Worm (Caenorhabditis elegans) whole organism, midembryonic: ENCODE measurements around the gene nhr-111.

Experiments
- T22C8.4 ChIP-seq: fragments of 200-800 bp; sonication (Bioruptor generic); IDR thresholded peaks from 2 replicates; pipeline ENCODE4 v1.3.6; 2022; ENCODE audit warnings: missing genetic modification characterization, missing compliant biosample characterization
- cog-1 ChIP-seq: sonication (generic microtip); optimal IDR thresholded peaks from 2 replicates; lab custom pipeline; 2016; ENCODE audit warnings: missing genetic modification characterization, missing compliant biosample characterization
- flt-1 ChIP-seq: fragments of 200-800 bp; sonication (Bioruptor generic); IDR thresholded peaks from 2 replicates; pipeline ENCODE4 v1.3.6; 2022; ENCODE audit warnings: missing genetic modification characterization, missing compliant biosample characterization
- klf-2 ChIP-seq: fragments of 200-800 bp; sonication (Bioruptor generic); conservative IDR thresholded peaks from 2 replicates; pipeline ENCODE4 v1.3.6; 2022; ENCODE audit warnings: missing genetic modification reagents, missing genetic modification characterization, missing compliant biosample characterization
- med-1 ChIP-seq: sonication (generic microtip); optimal IDR thresholded peaks from 2 replicates; lab custom pipeline; 2017; ENCODE audit warnings: missing genetic modification characterization, mild to moderate bottlenecking, missing compliant biosample characterization, antibody characterized with exemption, missing genetic modification reagents; ENCODE audit not compliant: insufficient read depth
- ref-1 ChIP-seq: fragments of 200-800 bp; sonication (Bioruptor generic); conservative IDR thresholded peaks from 2 replicates; pipeline ENCODE4 v1.3.6; 2022; ENCODE audit warnings: missing genetic modification reagents, missing genetic modification characterization, missing compliant biosample characterization
- tab-1 ChIP-seq: fragments of 200-800 bp; sonication (Bioruptor generic); IDR thresholded peaks from 2 replicates; pipeline ENCODE4 v1.3.6; 2022; ENCODE audit warnings: missing genetic modification characterization, missing compliant biosample characterization
- ztf-23 ChIP-seq: fragments of 200-800 bp; sonication (Bioruptor generic); IDR thresholded peaks from 2 replicates; pipeline ENCODE4 v1.3.6; 2022; ENCODE audit warnings: missing genetic modification reagents, missing genetic modification characterization, missing compliant biosample characterization
- ztf-29 ChIP-seq: fragments of 200-800 bp; sonication (Bioruptor generic); IDR thresholded peaks from 2 replicates; pipeline ENCODE4 v1.3.6; 2022; ENCODE audit warnings: missing genetic modification reagents, missing genetic modification characterization, missing compliant biosample characterization

DNA sequence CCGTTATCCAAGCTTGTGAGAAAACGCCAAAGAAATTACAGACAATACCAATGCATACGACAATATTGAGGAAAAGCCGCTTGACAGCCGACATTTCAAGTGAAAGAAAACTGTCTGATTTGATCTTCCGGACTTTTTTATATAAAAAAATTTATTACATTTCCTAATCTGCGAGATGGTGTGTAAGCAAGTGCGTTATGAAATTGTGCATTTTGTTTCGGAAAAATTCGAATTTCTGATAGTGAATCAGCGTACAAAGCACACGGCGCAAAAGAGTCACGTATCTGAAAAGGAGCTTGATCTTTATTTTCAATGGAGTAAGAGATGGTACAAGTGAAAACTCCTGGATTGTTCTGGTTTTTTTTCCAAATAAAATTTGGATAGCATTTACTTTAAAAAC, 16.4 kb upstream of the nhr-111 start, which contains the start of gene clc-32:
- TF ChIP-seq ztf-23 (GFP tag; lab: Robert Waterston, UW): no peak
- TF ChIP-seq cog-1 (tag; lab: Kevin White, UChicago): no peak
- TF ChIP-seq med-1 (GFP tag; lab: Kevin White, UChicago): no peak
- no peak for TF ChIP-seq tab-1 (GFP tag; lab: Robert Waterston, UW)
- TF ChIP-seq ref-1 (GFP tag; lab: Robert Waterston, UW): no peak
- no peak for TF ChIP-seq ztf-29 (GFP tag; lab: Robert Waterston, UW)
- TF ChIP-seq klf-2 (GFP tag; lab: Robert Waterston, UW): no peak
- no peak for TF ChIP-seq flt-1 (GFP tag; lab: Robert Waterston, UW)
- TF ChIP-seq T22C8.4 (GFP tag; lab: Robert Waterston, UW): no peak
